Worm (Caenorhabditis elegans) whole organism, L4 larva: ENCODE results near the gene K02E10.7.
A peak's percentile ranks its signal among the peaks of the same experiment; 100 is the strongest.

ENCODE experiments used
- D1046.2 ChIP-seq: fragments of 200-800 bp; sonication (Bioruptor generic); IDR thresholded peaks from 2 replicates; pipeline ENCODE4 v1.3.6; 2022; ENCODE audit warnings: missing genetic modification characterization, missing compliant biosample characterization
- F37D6.2 ChIP-seq: sonication (generic microtip); optimal IDR thresholded peaks from 2 replicates; lab custom pipeline; 2016; ENCODE audit warnings: mild to moderate bottlenecking, missing genetic modification characterization, missing compliant biosample characterization
- F44E2.7 ChIP-seq: fragments of 200-800 bp; sonication (Bioruptor generic); IDR thresholded peaks from 2 replicates; pipeline ENCODE4 v2.1.2; 2022; ENCODE audit warnings: missing genetic modification characterization, missing compliant biosample characterization
- F49E8.2 ChIP-seq: sonication (generic microtip); optimal IDR thresholded peaks from 2 replicates; lab custom pipeline; 2016; ENCODE audit warnings: missing compliant biosample characterization, mild to moderate bottlenecking, missing genetic modification characterization, borderline replicate concordance
- Y105C5A.15 ChIP-seq: fragments of 200-800 bp; sonication (Bioruptor generic); IDR thresholded peaks from 2 replicates; pipeline ENCODE4 v1.3.6; 2022; ENCODE audit warnings: missing genetic modification characterization, missing compliant biosample characterization
- Y48G9A.11 ChIP-seq: fragments of 200-800 bp; sonication (Bioruptor generic); IDR thresholded peaks from 2 replicates; pipeline ENCODE4 v1.3.6; 2022; ENCODE audit warnings: missing genetic modification reagents, missing genetic modification characterization, missing compliant biosample characterization
- Y75B8A.6 ChIP-seq: fragments of 200-800 bp; sonication (Bioruptor generic); IDR thresholded peaks from 2 replicates; pipeline ENCODE4 v1.3.6; 2022; ENCODE audit warnings: missing genetic modification reagents, missing genetic modification characterization, missing compliant biosample characterization
- aha-1 ChIP-seq: fragments of 150-350 bp; peaks from one replicate; lab custom pipeline; 2014; ENCODE audit warnings: missing biosample characterization, missing genetic modification characterization
- ama-1 ChIP-seq: fragments of 150-350 bp; optimal IDR thresholded peaks from 2 replicates; lab custom pipeline; 2014; ENCODE audit warnings: inconsistent platforms, mixed read lengths
- ceh-20 ChIP-seq: fragments of 200-800 bp; sonication (Bioruptor generic); IDR thresholded peaks from 2 replicates; pipeline ENCODE4 v1.3.6; 2022; ENCODE audit warnings: missing genetic modification reagents, missing genetic modification characterization, missing compliant biosample characterization
- ceh-44 ChIP-seq: fragments of 200-800 bp; sonication (Bioruptor generic); IDR thresholded peaks from 2 replicates; pipeline ENCODE4 v1.3.6; 2022; ENCODE audit warnings: missing genetic modification reagents, missing genetic modification characterization, missing compliant biosample characterization
- ceh-82 ChIP-seq: sonication (generic microtip); optimal IDR thresholded peaks from 2 replicates; lab custom pipeline; 2017; ENCODE audit warnings: missing biosample characterization, missing genetic modification characterization
- ces-1 ChIP-seq: fragments of 150-350 bp; sonication (generic microtip); optimal IDR thresholded peaks from 4 replicates; lab custom pipeline; 2014; ENCODE audit warnings: missing biosample characterization, missing genetic modification reagents, missing genetic modification characterization
- cey-2 ChIP-seq: sonication (generic microtip); optimal IDR thresholded peaks from 3 replicates; lab custom pipeline; 2017; ENCODE audit warnings: missing genetic modification characterization, mild to moderate bottlenecking, missing compliant biosample characterization, antibody characterized with exemption, borderline replicate concordance; ENCODE audit not compliant: insufficient read depth
- ctbp-1 ChIP-seq: fragments of 200-800 bp; sonication (Bioruptor generic); IDR thresholded peaks from 2 replicates; pipeline ENCODE4 v1.3.6; 2022; ENCODE audit warnings: missing genetic modification reagents, missing genetic modification characterization, missing compliant biosample characterization
- daf-8 ChIP-seq: fragments of 200-800 bp; sonication (Bioruptor generic); IDR thresholded peaks from 2 replicates; pipeline ENCODE4 v1.3.6; 2022; ENCODE audit warnings: missing genetic modification characterization, missing compliant biosample characterization
- dmd-6 ChIP-seq: fragments of 200-800 bp; sonication (Bioruptor generic); IDR thresholded peaks from 2 replicates; pipeline ENCODE4 v1.3.6; 2022; ENCODE audit warnings: missing genetic modification reagents, missing genetic modification characterization, missing compliant biosample characterization
- dmd-9 ChIP-seq: fragments of 200-800 bp; sonication (Bioruptor generic); IDR thresholded peaks from 2 replicates; pipeline ENCODE4 v1.3.6; 2022; ENCODE audit warnings: missing genetic modification reagents, missing genetic modification characterization, missing compliant biosample characterization
- egl-43 ChIP-seq: fragments of 200-800 bp; sonication (Bioruptor generic); IDR thresholded peaks from 2 replicates; pipeline ENCODE4 v1.3.6; 2022; ENCODE audit warnings: missing genetic modification reagents, missing genetic modification characterization, missing compliant biosample characterization
- fkh-10 ChIP-seq: fragments of 150-350 bp; optimal IDR thresholded peaks from 2 replicates; lab custom pipeline; 2014; ENCODE audit warnings: missing biosample characterization, missing genetic modification reagents, missing genetic modification characterization
- hlh-30 ChIP-seq: sonication (generic microtip); optimal IDR thresholded peaks from 2 replicates; lab custom pipeline; 2017; ENCODE audit warnings: antibody characterized with exemption, mild to moderate bottlenecking, missing genetic modification characterization, missing compliant biosample characterization; ENCODE audit not compliant: insufficient read depth
- lim-7 ChIP-seq: fragments of 200-800 bp; sonication (Bioruptor generic); IDR thresholded peaks from 2 replicates; pipeline ENCODE4 v1.3.6; 2022; ENCODE audit warnings: missing genetic modification characterization, missing compliant biosample characterization
- lin-13 ChIP-seq: fragments of 150-350 bp; optimal IDR thresholded peaks from 2 replicates; lab custom pipeline; 2014; ENCODE audit warnings: missing biosample characterization, missing genetic modification reagents, missing genetic modification characterization
- lin-15B ChIP-seq: fragments of 150-350 bp; sonication (generic microtip); optimal IDR thresholded peaks from 3 replicates; lab custom pipeline; 2014; ENCODE audit warnings: missing biosample characterization, missing genetic modification characterization
- lin-39 ChIP-seq: fragments of 150-350 bp; optimal IDR thresholded peaks from 2 replicates; lab custom pipeline; 2014; ENCODE audit warnings: missing biosample characterization, missing genetic modification reagents, missing genetic modification characterization
- lsy-2 ChIP-seq, 2 experiments: fragments of 150-350 bp in 1 of 2; sonication (generic microtip) in 1 of 2; optimal IDR thresholded peaks; 2 replicates each; lab custom pipeline; 2014 to 2017; ENCODE audit warnings: missing biosample characterization in 2 of 2, missing genetic modification characterization in 2 of 2
- madf-5 ChIP-seq, 2 experiments: fragments of 200-800 bp; sonication (Bioruptor generic); IDR thresholded peaks; 2 replicates each; pipeline ENCODE4 v1.3.6; 2022; ENCODE audit warnings: missing compliant biosample characterization in 2 of 2, missing genetic modification characterization in 2 of 2
- mxl-3 ChIP-seq: fragments of 200-800 bp; sonication (Bioruptor generic); optimal IDR thresholded peaks from 2 replicates; lab custom pipeline; 2018; ENCODE audit warnings: mild to moderate bottlenecking, missing genetic modification characterization, missing compliant biosample characterization
- nhr-10 ChIP-seq: fragments of 150-350 bp; optimal IDR thresholded peaks from 2 replicates; lab custom pipeline; 2014; ENCODE audit warnings: missing biosample characterization, missing genetic modification characterization
- nhr-102 ChIP-seq: sonication (generic microtip); optimal IDR thresholded peaks from 2 replicates; lab custom pipeline; 2016; ENCODE audit warnings: mild to moderate bottlenecking, missing genetic modification characterization, moderate library complexity, missing compliant biosample characterization
- nhr-11 ChIP-seq: fragments of 150-350 bp; optimal IDR thresholded peaks from 2 replicates; lab custom pipeline; 2014; ENCODE audit warnings: missing biosample characterization, missing genetic modification characterization
- nhr-237 ChIP-seq: sonication (generic microtip); optimal IDR thresholded peaks from 2 replicates; lab custom pipeline; 2017; ENCODE audit warnings: missing biosample characterization, missing genetic modification characterization
- nhr-25 ChIP-seq: sonication (generic microtip); optimal IDR thresholded peaks from 2 replicates; lab custom pipeline; 2017; ENCODE audit warnings: missing genetic modification characterization, mild to moderate bottlenecking, missing compliant biosample characterization, antibody characterized with exemption, moderate library complexity, borderline replicate concordance; ENCODE audit not compliant: insufficient read depth
- nhr-41 ChIP-seq: fragments of 200-800 bp; sonication (Bioruptor generic); IDR thresholded peaks from 2 replicates; pipeline ENCODE4 v1.3.6; 2022; ENCODE audit warnings: missing genetic modification reagents, missing genetic modification characterization, missing compliant biosample characterization
- nhr-42 ChIP-seq: fragments of 200-800 bp; sonication (Bioruptor generic); IDR thresholded peaks from 2 replicates; pipeline ENCODE4 v1.3.6; 2022; ENCODE audit warnings: missing genetic modification characterization, missing compliant biosample characterization
- nhr-48 ChIP-seq: sonication (generic microtip); optimal IDR thresholded peaks from 2 replicates; lab custom pipeline; 2016; ENCODE audit warnings: mild to moderate bottlenecking, missing genetic modification characterization, missing compliant biosample characterization
- nhr-6 ChIP-seq: fragments of 150-350 bp; optimal IDR thresholded peaks from 2 replicates; lab custom pipeline; 2014; ENCODE audit warnings: missing biosample characterization, missing genetic modification characterization
- rbr-2 ChIP-seq: sonication (generic microtip); optimal IDR thresholded peaks from 2 replicates; lab custom pipeline; 2016; ENCODE audit warnings: missing genotype, missing genetic modification characterization, missing compliant biosample characterization
- set-16 ChIP-seq: fragments of 200-800 bp; sonication (Bioruptor generic); IDR thresholded peaks from 2 replicates; pipeline ENCODE4 v1.3.6; 2022; ENCODE audit warnings: missing genetic modification reagents, missing genetic modification characterization, missing compliant biosample characterization
- skn-1 ChIP-seq: fragments of 150-350 bp; optimal IDR thresholded peaks from 2 replicates; lab custom pipeline; 2014; ENCODE audit warnings: missing biosample characterization, missing genetic modification characterization
- spr-3 ChIP-seq: fragments of 200-800 bp; sonication (Bioruptor generic); optimal IDR thresholded peaks from 2 replicates; lab custom pipeline; 2018; ENCODE audit warnings: mild to moderate bottlenecking, missing genetic modification characterization, missing compliant biosample characterization
- tag-97 ChIP-seq: fragments of 200-800 bp; sonication (Bioruptor generic); IDR thresholded peaks from 2 replicates; pipeline ENCODE4 v1.3.6; 2022; ENCODE audit warnings: missing genetic modification characterization, missing compliant biosample characterization
- tra-1 ChIP-seq: fragments of 200-800 bp; sonication (Bioruptor generic); IDR thresholded peaks from 2 replicates; pipeline ENCODE4 v1.3.6; 2022; ENCODE audit warnings: missing genetic modification reagents, missing genetic modification characterization, missing compliant biosample characterization
- unc-130 ChIP-seq: sonication (generic microtip); optimal IDR thresholded peaks from 2 replicates; lab custom pipeline; 2016; ENCODE audit warnings: missing genetic modification reagents, missing genetic modification characterization, missing compliant biosample characterization
- unc-39 ChIP-seq: sonication (generic microtip); optimal IDR thresholded peaks from 2 replicates; lab custom pipeline; 2017; ENCODE audit warnings: missing biosample characterization, missing genetic modification characterization
- vab-7 ChIP-seq: fragments of 200-800 bp; sonication (Bioruptor generic); IDR thresholded peaks from 2 replicates; pipeline ENCODE4 v1.3.6; 2022; ENCODE audit warnings: missing genetic modification reagents, missing genetic modification characterization, missing compliant biosample characterization
- zag-1 ChIP-seq: fragments of 150-350 bp; optimal IDR thresholded peaks from 2 replicates; lab custom pipeline; 2014; ENCODE audit warnings: missing biosample characterization, missing genetic modification characterization
- zfp-2 ChIP-seq: sonication (generic microtip); optimal IDR thresholded peaks from 2 replicates; lab custom pipeline; 2016; ENCODE audit warnings: mild to moderate bottlenecking, missing genetic modification characterization, missing compliant biosample characterization
- zfp-3 ChIP-seq: fragments of 200-800 bp; sonication (Bioruptor generic); conservative IDR thresholded peaks from 2 replicates; pipeline ENCODE4 v1.3.6; 2022; ENCODE audit warnings: missing genetic modification reagents, missing genetic modification characterization, missing compliant biosample characterization
- zip-2 ChIP-seq: fragments of 150-350 bp; optimal IDR thresholded peaks from 2 replicates; lab custom pipeline; 2014; ENCODE audit warnings: missing biosample characterization, missing genetic modification characterization
- ztf-11 ChIP-seq: fragments of 150-350 bp; optimal IDR thresholded peaks from 2 replicates; lab custom pipeline; 2014; ENCODE audit warnings: missing biosample characterization, missing genetic modification characterization

Gene K02E10.7

DNA sequence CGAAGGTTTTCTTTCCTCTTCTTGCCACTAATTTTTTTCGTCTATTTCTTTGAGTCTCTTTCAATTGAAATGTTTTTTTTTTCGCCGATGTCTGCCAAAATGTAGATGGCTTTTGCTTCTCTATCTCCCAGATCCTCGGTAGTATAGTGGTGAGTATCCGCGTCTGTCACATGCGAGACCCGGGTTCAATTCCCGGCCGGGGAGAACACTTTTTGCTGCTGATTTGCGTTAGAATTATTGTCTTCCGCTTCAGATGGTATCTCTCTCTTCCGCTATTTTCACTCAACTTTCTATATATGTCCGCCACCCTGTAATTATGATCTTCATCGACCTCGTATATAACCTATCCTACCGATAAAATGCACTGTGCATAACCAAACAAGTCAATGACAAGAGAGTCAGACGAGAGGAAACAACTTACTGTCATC lies 45.1 kb upstream of the K02E10.7 start (continued):
- TF ChIP-seq ctbp-1 (GFP tag; lab: Robert Waterston, UW) (peak; percentile 77), lsy-2 (tag; optimal IDR thresholded peaks at IDR 0.05; lab: Kevin White, UChicago) (peak in 1 of 2 experiments; percentile 66), nhr-102 (peak; percentile 83), tag-97 (GFP tag; lab: Robert Waterston, UW) (no peak), spr-3 (GFP tag; lab: Kevin White, UChicago) (peak; percentile 43), F44E2.7 (GFP tag; lab: Robert Waterston, UW) (0 out of 2 replicates have a peak, but pooled peaks have one; percentile 65), nhr-41 (GFP tag; lab: Robert Waterston, UW) (peak; percentile 93), nhr-11 (tag; lab: Kevin White, UChicago) (no peak), zip-2 (tag; lab: Kevin White, UChicago) (peak; percentile 87), D1046.2 (GFP tag; lab: Robert Waterston, UW) (peak; percentile 73; the same call in 1 of the 2 replicates), mxl-3 (GFP tag; lab: Kevin White, UChicago) (peak; percentile 76), ceh-20 (GFP tag; lab: Robert Waterston, UW) (peak; percentile 83), unc-39 (tag; lab: Kevin White, UChicago) (no peak), vab-7 (peak; percentile 82), set-16 (GFP tag; lab: Robert Waterston, UW) (peak; percentile 28; the same call in 1 of the 2 replicates), nhr-6 (tag; lab: Kevin White, UChicago) (no peak), egl-43 (peak; percentile 94), madf-5 (GFP tag; IDR thresholded peaks at IDR 0.05; lab: Robert Waterston, UW) (peak; percentile 37 to 86; a peak in 1 of 4 replicates), Y75B8A.6 (GFP tag; lab: Robert Waterston, UW) (peak; percentile 60; the same call in 1 of the 2 replicates), unc-130 (peak; percentile 25), nhr-10 (tag; lab: Kevin White, UChicago) (no peak), nhr-48 (tag; lab: Kevin White, UChicago) (peak; percentile 78), lin-15B (tag; lab: Kevin White, UChicago) (no peak), zfp-2 (peak; percentile 5), nhr-237 (no peak), ceh-82 (tag; lab: Kevin White, UChicago) (no peak), hlh-30 (tag; lab: Kevin White, UChicago) (peak; percentile 94), lin-13 (peak; percentile 53), Y105C5A.15 (0 out of 2 replicates have a peak, but pooled peaks have one; percentile 19), ama-1 (lab: Kevin White, UChicago) (no peak), fkh-10 (no peak), zfp-3 (GFP tag; lab: Robert Waterston, UW) (no peak), ztf-11 (tag; lab: Kevin White, UChicago) (no peak), lim-7 (peak; percentile 92), ces-1 (GFP tag; lab: Kevin White, UChicago) (no peak), dmd-6 (peak; percentile 60), ceh-44 (GFP tag; lab: Robert Waterston, UW) (peak; percentile 61; the same call in 1 of the 2 replicates), nhr-42 (GFP tag; lab: Robert Waterston, UW) (peak; percentile 55; the same call in 1 of the 2 replicates), F37D6.2 (tag; lab: Kevin White, UChicago) (peak; percentile 60), aha-1 (peak; percentile 97), daf-8 (no peak), skn-1 (tag; lab: Kevin White, UChicago) (no peak), lin-39 (tag; lab: Kevin White, UChicago) (no peak), cey-2 (no peak), tra-1 (peak; percentile 80), dmd-9 (GFP tag; lab: Robert Waterston, UW) (peak; percentile 58; the same call in 1 of the 2 replicates), zag-1 (tag; lab: Kevin White, UChicago) (no peak), Y48G9A.11 (GFP tag; lab: Robert Waterston, UW) (peak; percentile 66), rbr-2 (tag; lab: Kevin White, UChicago) (peak; percentile 84), nhr-25 (tag; lab: Kevin White, UChicago) (peak; percentile 35), F49E8.2 (peak; percentile 72)
